ENCODE assay signal across 1 fruit fly cellular context in genomic region chr3R:9705008-9705628, dm6.
TF ChIP-seq lines count a peak whose summit lies in the region.

TSS of gene Unc-115a (minus strand) at chr3R:9705417.

TF ChIP-seq in whole organism, embryonic, 481 proteins besides CTCF, POLR2A, EP300 and RAD21 (continued from another document and continues in another):
- TF ChIP-seq CG13424 (tag; optimal IDR thresholded peaks at IDR 0.05; lab: Kevin White, UChicago) (peak; percentile 35), fru (optimal IDR thresholded peaks at IDR 0.05; lab: Kevin White, UChicago) (no peak), CG10147 (GFP tag; optimal IDR thresholded peaks at IDR 0.05; lab: Kevin White, UChicago) (peak; percentile 60), Dll (GFP tag; IDR thresholded peaks at IDR 0.05; lab: Robert Waterston, UW; ENCODE audit: partially characterized antibody) (no peak), Gsc (GFP tag; IDR thresholded peaks at IDR 0.05; lab: Robert Waterston, UW) (no peak), Bteb2 (GFP tag; optimal IDR thresholded peaks at IDR 0.05; lab: Kevin White, UChicago) (peak; percentile 48), ems (GFP tag; optimal IDR thresholded peaks at IDR 0.05; lab: Kevin White, UChicago) (peak; percentile 17), CG33557 (GFP tag; optimal IDR thresholded peaks at IDR 0.05; lab: Kevin White, UChicago) (peak; percentile 26), CG17802 (tag; optimal IDR thresholded peaks at IDR 0.05; lab: Kevin White, UChicago) (no peak), HLH54F (GFP tag; optimal IDR thresholded peaks at IDR 0.05; lab: Kevin White, UChicago) (peak; percentile 59), MTF-1 (GFP tag; optimal IDR thresholded peaks at IDR 0.05; lab: Kevin White, UChicago; ENCODE audit: borderline replicate concordance) (peak; percentile 52), Pdp1 (GFP tag; optimal IDR thresholded peaks at IDR 0.05; lab: Kevin White, UChicago) (peak; percentile 27 to 63), ro (GFP tag; IDR thresholded peaks at IDR 0.05; lab: Robert Waterston, UW) (no peak), CG14050 (GFP tag; IDR thresholded peaks at IDR 0.05; lab: Robert Waterston, UW) (no peak), bbx (GFP tag; IDR thresholded peaks at IDR 0.05; lab: Robert Waterston, UW; ENCODE audit: partially characterized antibody) (no peak), CG7963 (GFP tag; IDR thresholded peaks at IDR 0.05; lab: Robert Waterston, UW; ENCODE audit: partially characterized antibody) (no peak), eve (GFP tag; optimal IDR thresholded peaks at IDR 0.05; lab: Kevin White, UChicago) (no peak), Opbp (GFP tag; IDR thresholded peaks at IDR 0.05; lab: Robert Waterston, UW; ENCODE audit: partially characterized antibody) (no peak), CG12659 (GFP tag; optimal IDR thresholded peaks at IDR 0.05; lab: Kevin White, UChicago) (peak; percentile 86), lmd (GFP tag; IDR thresholded peaks at IDR 0.05; lab: Robert Waterston, UW) (no peak), jumu (GFP tag; optimal IDR thresholded peaks at IDR 0.05; lab: Kevin White, UChicago) (no peak), phol (tag; optimal IDR thresholded peaks at IDR 0.05; lab: Kevin White, UChicago) (peak; percentile 59), corto (GFP tag; optimal IDR thresholded peaks at IDR 0.05; lab: Kevin White, UChicago) (no peak), esg (GFP tag; conservative IDR thresholded peaks at IDR 0.05; lab: Robert Waterston, UW) (no peak), CG8924 (tag; optimal IDR thresholded peaks at IDR 0.05; lab: Kevin White, UChicago) (peak; percentile 66), CG9727 (GFP tag; optimal IDR thresholded peaks at IDR 0.05; lab: Kevin White, UChicago) (peak; percentile 52), trem (tag; optimal IDR thresholded peaks at IDR 0.05; lab: Kevin White, UChicago) (peak; percentile 79), inv (GFP tag; IDR thresholded peaks at IDR 0.05; lab: Robert Waterston, UW; ENCODE audit: partially characterized antibody) (no peak), sens-2 (GFP tag; IDR thresholded peaks at IDR 0.05; lab: Robert Waterston, UW) (no peak), zfh2 (GFP tag; optimal IDR thresholded peaks at IDR 0.05; lab: Kevin White, UChicago) (peak; percentile 54), run (tag; optimal IDR thresholded peaks at IDR 0.05; lab: Kevin White, UChicago) (no peak), CG15479 (GFP tag; optimal IDR thresholded peaks at IDR 0.05; lab: Kevin White, UChicago) (peak; percentile 77), gce (GFP tag; IDR thresholded peaks at IDR 0.05; lab: Robert Waterston, UW) (no peak), rib (GFP tag; IDR thresholded peaks at IDR 0.05; lab: Robert Waterston, UW) (no peak), CG11504 (tag; optimal IDR thresholded peaks at IDR 0.05; lab: Kevin White, UChicago) (no peak), onecut (GFP tag; IDR thresholded peaks at IDR 0.05; lab: Robert Waterston, UW) (peak; percentile 35; the same call in 1 of the 2 replicates), cato (GFP tag; optimal IDR thresholded peaks at IDR 0.05; lab: Kevin White, UChicago; ENCODE audit: borderline replicate concordance) (no peak), CG3726 (GFP tag; IDR thresholded peaks at IDR 0.05; lab: Robert Waterston, UW) (no peak), CG7745 (tag; optimal IDR thresholded peaks at IDR 0.05; lab: Kevin White, UChicago) (no peak), ssp (GFP tag; IDR thresholded peaks at IDR 0.05; lab: Robert Waterston, UW) (no peak), CG10267 (tag; optimal IDR thresholded peaks at IDR 0.05; lab: Kevin White, UChicago) (peak; percentile 74), CG18619 (GFP tag; optimal IDR thresholded peaks at IDR 0.05; lab: Kevin White, UChicago) (no peak), ci (GFP tag; IDR thresholded peaks at IDR 0.05; lab: Robert Waterston, UW) (no peak), Hr3 (GFP tag; optimal IDR thresholded peaks at IDR 0.05; lab: Kevin White, UChicago) (peak; percentile 24), CG13287 (GFP tag; IDR thresholded peaks at IDR 0.05; lab: Robert Waterston, UW; ENCODE audit: partially characterized antibody) (no peak), CG15011 (GFP tag; optimal IDR thresholded peaks at IDR 0.05; lab: Kevin White, UChicago) (no peak), Kr (GFP tag; optimal IDR thresholded peaks at IDR 0.05; lab: Kevin White, UChicago) (no peak), Awh (GFP tag; IDR thresholded peaks at IDR 0.05; lab: Robert Waterston, UW) (no peak), odd (GFP tag; optimal IDR thresholded peaks at IDR 0.05; lab: Kevin White, UChicago) (no peak), Taf1 (GFP tag; IDR thresholded peaks at IDR 0.05; lab: Robert Waterston, UW) (no peak), CG12071 (GFP tag; optimal IDR thresholded peaks at IDR 0.05; lab: Kevin White, UChicago) (no peak), CG4730 (GFP tag; IDR thresholded peaks at IDR 0.05; lab: Robert Waterston, UW) (no peak), fd96Cb (tag; optimal IDR thresholded peaks at IDR 0.05; lab: Kevin White, UChicago) (no peak), twi (tag; optimal IDR thresholded peaks at IDR 0.05; lab: Kevin White, UChicago) (no peak), CG14014 (GFP tag; IDR thresholded peaks at IDR 0.05; lab: Robert Waterston, UW) (no peak), aop (GFP tag; IDR thresholded peaks at IDR 0.05; lab: Robert Waterston, UW) (no peak), mld (GFP tag; IDR thresholded peaks at IDR 0.05; lab: Robert Waterston, UW; ENCODE audit: partially characterized antibody) (no peak), Myb (GFP tag; optimal IDR thresholded peaks at IDR 0.05; lab: Kevin White, UChicago) (peak; percentile 72), Lhr (GFP tag; optimal IDR thresholded peaks at IDR 0.05; lab: Kevin White, UChicago) (peak; percentile 92), lola (GFP tag; optimal IDR thresholded peaks at IDR 0.05; lab: Kevin White, UChicago) (no peak), gfzf (GFP tag; optimal IDR thresholded peaks at IDR 0.05; lab: Kevin White, UChicago) (peak; percentile 98), ab (GFP tag; optimal IDR thresholded peaks at IDR 0.05; lab: Kevin White, UChicago) (no peak), CG9876 (GFP tag; optimal IDR thresholded peaks at IDR 0.05; lab: Kevin White, UChicago) (no peak), exex (tag; optimal IDR thresholded peaks at IDR 0.05; lab: Kevin White, UChicago) (no peak), CG31388 (GFP tag; optimal IDR thresholded peaks at IDR 0.05; lab: Kevin White, UChicago) (no peak), Hr39 (optimal IDR thresholded peaks at IDR 0.05; lab: Kevin White, UChicago) (no peak), Oli (tag; optimal IDR thresholded peaks at IDR 0.05; lab: Kevin White, UChicago) (no peak), CG12769 (tag; optimal IDR thresholded peaks at IDR 0.05; lab: Kevin White, UChicago) (peak; percentile 62), Atf3 (GFP tag; optimal IDR thresholded peaks at IDR 0.05; lab: Kevin White, UChicago) (peak; percentile 29), CoRest (tag; optimal IDR thresholded peaks at IDR 0.05; lab: Kevin White, UChicago) (peak; percentile 27), CG17829 (tag; optimal IDR thresholded peaks at IDR 0.05; lab: Kevin White, UChicago) (peak; percentile 78), BEAF-32 (GFP tag; optimal IDR thresholded peaks at IDR 0.05; lab: Kevin White, UChicago) (peak; percentile 92), grau (tag; optimal IDR thresholded peaks at IDR 0.05; lab: Kevin White, UChicago) (peak; percentile 50), CG13296 (GFP tag; optimal IDR thresholded peaks at IDR 0.05; lab: Kevin White, UChicago) (peak; percentile 41), ttk (GFP tag; IDR thresholded peaks at IDR 0.05; lab: Robert Waterston, UW) (no peak), CG1647 (GFP tag; optimal IDR thresholded peaks at IDR 0.05; lab: Kevin White, UChicago) (peak; percentile 36), Bgb (GFP tag; IDR thresholded peaks at IDR 0.05; lab: Robert Waterston, UW; ENCODE audit: partially characterized antibody) (no peak), mirr (GFP tag; optimal IDR thresholded peaks at IDR 0.05; lab: Kevin White, UChicago) (peak; percentile 40), org-1 (GFP tag; optimal IDR thresholded peaks at IDR 0.05; lab: Kevin White, UChicago) (no peak), CG18262 (tag; optimal IDR thresholded peaks at IDR 0.05; lab: Kevin White, UChicago) (peak; percentile 34), D (optimal IDR thresholded peaks at IDR 0.05; lab: Kevin White, UChicago) (no peak), D (GFP tag; optimal IDR thresholded peaks at IDR 0.05; lab: Kevin White, UChicago) (no peak), Side (GFP tag; optimal IDR thresholded peaks at IDR 0.05; lab: Kevin White, UChicago) (peak; percentile 44), Asciz (GFP tag; optimal IDR thresholded peaks at IDR 0.05; lab: Kevin White, UChicago) (no peak), E2f1 (GFP tag; IDR thresholded peaks at IDR 0.05; lab: Robert Waterston, UW) (no peak), amos (GFP tag; IDR thresholded peaks at IDR 0.05; lab: Robert Waterston, UW; ENCODE audit: partially characterized antibody) (no peak), eyg (GFP tag; optimal IDR thresholded peaks at IDR 0.05; lab: Kevin White, UChicago) (peak; percentile 55), CG17385 (GFP tag; optimal IDR thresholded peaks at IDR 0.05; lab: Kevin White, UChicago) (no peak), tap (tag; optimal IDR thresholded peaks at IDR 0.05; lab: Kevin White, UChicago) (no peak), CG4820 (GFP tag; optimal IDR thresholded peaks at IDR 0.05; lab: Kevin White, UChicago) (no peak), tll (GFP tag; optimal IDR thresholded peaks at IDR 0.05; lab: Kevin White, UChicago) (no peak), CG11695 (GFP tag; IDR thresholded peaks at IDR 0.05; lab: Robert Waterston, UW) (no peak), trh (GFP tag; optimal IDR thresholded peaks at IDR 0.05; lab: Kevin White, UChicago) (no peak), CG7987 (GFP tag; optimal IDR thresholded peaks at IDR 0.05; lab: Kevin White, UChicago) (peak; percentile 67), Tbp (GFP tag; optimal IDR thresholded peaks at IDR 0.05; lab: Kevin White, UChicago) (no peak), disco-r (GFP tag; optimal IDR thresholded peaks at IDR 0.05; lab: Kevin White, UChicago) (no peak), zen (tag; optimal IDR thresholded peaks at IDR 0.05; lab: Kevin White, UChicago) (peak; percentile 67), zfh1 (GFP tag; IDR thresholded peaks at IDR 0.05; lab: Robert Waterston, UW) (no peak), CG34376 (GFP tag; optimal IDR thresholded peaks at IDR 0.05; lab: Kevin White, UChicago) (peak; percentile 52), CG8281 (tag; optimal IDR thresholded peaks at IDR 0.05; lab: Kevin White, UChicago) (no peak), gsb-n (tag; optimal IDR thresholded peaks at IDR 0.05; lab: Kevin White, UChicago) (no peak), stwl (tag; optimal IDR thresholded peaks at IDR 0.05; lab: Kevin White, UChicago) (peak; percentile 69), bab2 (GFP tag; optimal IDR thresholded peaks at IDR 0.05; lab: Kevin White, UChicago) (peak; percentile 15), CG11085 (GFP tag; IDR thresholded peaks at IDR 0.05; lab: Robert Waterston, UW) (no peak), ash1 (GFP tag; optimal IDR thresholded peaks at IDR 0.05; lab: Kevin White, UChicago) (no peak), CG2889 (GFP tag; IDR thresholded peaks at IDR 0.05; lab: Robert Waterston, UW) (no peak), Fer3 (tag; optimal IDR thresholded peaks at IDR 0.05; lab: Kevin White, UChicago) (peak; percentile 36), HLH3B (GFP tag; IDR thresholded peaks at IDR 0.05; lab: Robert Waterston, UW) (no peak), CG14860 (GFP tag; IDR thresholded peaks at IDR 0.05; lab: Robert Waterston, UW; ENCODE audit: partially characterized antibody) (no peak), tgo (GFP tag; IDR thresholded peaks at IDR 0.05; lab: Robert Waterston, UW) (no peak), CG7372 (GFP tag; IDR thresholded peaks at IDR 0.05; lab: Robert Waterston, UW) (no peak), CG7839 (tag; optimal IDR thresholded peaks at IDR 0.05; lab: Kevin White, UChicago) (no peak), chn (GFP tag; optimal IDR thresholded peaks at IDR 0.05; lab: Kevin White, UChicago) (peak; percentile 68), wor (GFP tag; IDR thresholded peaks at IDR 0.05; lab: Robert Waterston, UW) (no peak), pb (GFP tag; optimal IDR thresholded peaks at IDR 0.05; lab: Kevin White, UChicago) (peak; percentile 69), HmgD (GFP tag; optimal IDR thresholded peaks at IDR 0.05; lab: Kevin White, UChicago) (peak; percentile 7), CG30431 (GFP tag; optimal IDR thresholded peaks at IDR 0.05; lab: Kevin White, UChicago) (no peak), CG32772 (GFP tag; IDR thresholded peaks at IDR 0.05; lab: Robert Waterston, UW) (no peak), Vsx1 (GFP tag; optimal IDR thresholded peaks at IDR 0.05; lab: Kevin White, UChicago) (no peak), fd64A (GFP tag; optimal IDR thresholded peaks at IDR 0.05; lab: Kevin White, UChicago) (no peak), CG14441 (GFP tag; IDR thresholded peaks at IDR 0.05; lab: Robert Waterston, UW) (no peak), sisA (GFP tag; IDR thresholded peaks at IDR 0.05; lab: Robert Waterston, UW) (no peak), HLH4C (GFP tag; IDR thresholded peaks at IDR 0.05; lab: Robert Waterston, UW; ENCODE audit: partially characterized antibody) (no peak), H15 (GFP tag; IDR thresholded peaks at IDR 0.05; lab: Robert Waterston, UW) (no peak), scrt (GFP tag; optimal IDR thresholded peaks at IDR 0.05; lab: Kevin White, UChicago) (peak; percentile 3), vnd (GFP tag; IDR thresholded peaks at IDR 0.05; lab: Robert Waterston, UW; ENCODE audit: partially characterized antibody) (no peak), CG9797 (GFP tag; optimal IDR thresholded peaks at IDR 0.05; lab: Kevin White, UChicago) (peak; percentile 84), Hey (tag; optimal IDR thresholded peaks at IDR 0.05; lab: Kevin White, UChicago) (no peak), HmgZ (tag; optimal IDR thresholded peaks at IDR 0.05; lab: Kevin White, UChicago) (peak; percentile 92), peb (GFP tag; IDR thresholded peaks at IDR 0.05; lab: Robert Waterston, UW) (no peak), Jarid2 (GFP tag; optimal IDR thresholded peaks at IDR 0.05; lab: Kevin White, UChicago) (peak; percentile 97), CG10321 (GFP tag; IDR thresholded peaks at IDR 0.05; lab: Robert Waterston, UW) (no peak), gcm2 (GFP tag; optimal IDR thresholded peaks at IDR 0.05; lab: Kevin White, UChicago) (peak; percentile 53), Xbp1 (GFP tag; optimal IDR thresholded peaks at IDR 0.05; lab: Kevin White, UChicago) (peak; percentile 30), CG1529 (GFP tag; optimal IDR thresholded peaks at IDR 0.05; lab: Kevin White, UChicago) (no peak), CG4617 (GFP tag; optimal IDR thresholded peaks at IDR 0.05; lab: Kevin White, UChicago; ENCODE audit: borderline replicate concordance) (peak; percentile 34), Meics (GFP tag; optimal IDR thresholded peaks at IDR 0.05; lab: Kevin White, UChicago) (peak; percentile 44)
